Worm (Caenorhabditis elegans): ENCODE measurements around the gene snu-66.

DNA sequence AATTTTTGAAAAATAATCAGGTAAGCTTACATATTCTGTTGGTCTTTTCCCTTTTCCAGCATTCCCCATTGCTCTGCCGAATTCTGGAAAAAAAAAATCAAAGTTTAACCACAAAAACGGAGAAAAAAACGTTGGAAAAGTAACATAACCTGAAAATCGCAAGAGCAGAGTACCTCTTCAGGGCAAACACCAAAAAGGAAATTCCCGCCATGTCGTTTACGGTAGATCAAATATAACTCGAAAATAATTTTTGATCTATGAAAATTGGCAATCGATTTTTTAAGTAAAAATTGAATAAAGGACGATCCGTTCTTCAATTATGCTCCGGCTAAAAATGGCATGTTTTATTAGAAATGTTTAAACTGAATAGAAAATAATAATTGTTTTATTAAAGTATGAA lies 27.9 kb upstream of the snu-66 start, which contains the start of gene C50E3.11:
- no peak for TF ChIP-seq blmp-1 (tag; optimal IDR thresholded peaks at IDR 0.05; ENCODE audit: insufficient read depth)
- no peak for TF ChIP-seq ztf-11 (tag; optimal IDR thresholded peaks at IDR 0.05)
- no peak for TF ChIP-seq alr-1 (tag; optimal IDR thresholded peaks at IDR 0.05)
- no peak for TF ChIP-seq skn-1 (tag; optimal IDR thresholded peaks at IDR 0.05)
- TF ChIP-seq nhr-12 (tag; optimal IDR thresholded peaks at IDR 0.05), result no peak
- no peak for TF ChIP-seq unc-39 (tag; optimal IDR thresholded peaks at IDR 0.05)
- TF ChIP-seq fos-1 (tag; optimal IDR thresholded peaks at IDR 0.05), result no peak
- TF ChIP-seq snpc-4 (tag; optimal IDR thresholded peaks at IDR 0.05), result no peak
- TF ChIP-seq elt-1 (tag; optimal IDR thresholded peaks at IDR 0.05), result no peak
- TF ChIP-seq zag-1 (tag; optimal IDR thresholded peaks at IDR 0.05), result no peak
- no peak for TF ChIP-seq nhr-6 (tag; optimal IDR thresholded peaks at IDR 0.05)
- TF ChIP-seq unc-62 (GFP tag; optimal IDR thresholded peaks at IDR 0.05), result no peak
- no peak for TF ChIP-seq ztf-4 (tag; optimal IDR thresholded peaks at IDR 0.05)
- no peak for TF ChIP-seq aly-2 (tag; optimal IDR thresholded peaks at IDR 0.05)

All from whole organism, L2 larva.